Fruit fly (Drosophila melanogaster) whole organism, prepupa: ENCODE results near the gene xit.

Source experiments
- Blimp-1 ChIP-seq: fragments of 200-800 bp; sonication (Bioruptor generic); optimal IDR thresholded peaks from 3 replicates; lab custom pipeline; 2017; ENCODE audit warnings: missing biosample characterization, missing genetic modification characterization, mild to moderate bottlenecking, moderate library complexity, missing genetic modification reagents
- CG10669 ChIP-seq: fragments of 200-800 bp; sonication (Bioruptor generic); optimal IDR thresholded peaks from 3 replicates; lab custom pipeline; 2018; ENCODE audit warnings: missing biosample characterization, mild to moderate bottlenecking, missing genetic modification characterization, moderate library complexity
- CG11294 ChIP-seq: fragments of 200-800 bp; sonication (Bioruptor generic); IDR thresholded peaks from 2 replicates; pipeline ENCODE4 v1.3.6; 2022; ENCODE audit warnings: missing biosample characterization, missing genetic modification characterization
- CG11762 ChIP-seq: fragments of 200-800 bp; sonication (Bioruptor generic); optimal IDR thresholded peaks from 3 replicates; lab custom pipeline; 2016; ENCODE audit warnings: missing biosample characterization, missing genetic modification characterization; ENCODE audit not compliant: insufficient read depth
- CG11902 ChIP-seq: fragments of 200-800 bp; sonication (Bioruptor generic); optimal IDR thresholded peaks from 3 replicates; lab custom pipeline; 2016; ENCODE audit warnings: missing biosample characterization, missing genetic modification characterization
- CG15336 ChIP-seq: fragments of 200-800 bp; sonication (Bioruptor generic); IDR thresholded peaks from 2 replicates; pipeline ENCODE4 v1.3.6; 2022; ENCODE audit warnings: missing biosample characterization, missing genetic modification characterization
- CG3032 ChIP-seq: fragments of 200-800 bp; optimal IDR thresholded peaks from 2 replicates; lab custom pipeline; 2019; ENCODE audit warnings: missing biosample characterization, mild to moderate bottlenecking, missing genetic modification characterization, moderate library complexity
- CG31627 ChIP-seq: fragments of 200-800 bp; sonication (Bioruptor generic); optimal IDR thresholded peaks from 3 replicates; lab custom pipeline; 2016; ENCODE audit warnings: missing biosample characterization, missing genetic modification characterization
- CG32006 ChIP-seq: fragments of 200-800 bp; sonication (Bioruptor generic); optimal IDR thresholded peaks from 3 replicates; lab custom pipeline; 2017; ENCODE audit warnings: missing biosample characterization, mild to moderate bottlenecking, missing genetic modification characterization
- CG34406 ChIP-seq: fragments of 200-800 bp; sonication (Bioruptor generic); optimal IDR thresholded peaks from 3 replicates; lab custom pipeline; 2016; ENCODE audit warnings: missing biosample characterization, missing genetic modification characterization
- CG3919 ChIP-seq: fragments of 200-800 bp; sonication (Bioruptor generic); optimal IDR thresholded peaks from 3 replicates; lab custom pipeline; 2016; ENCODE audit warnings: missing biosample characterization, missing genetic modification characterization
- CG4318 ChIP-seq: fragments of 200-800 bp; sonication (Bioruptor generic); optimal IDR thresholded peaks from 3 replicates; lab custom pipeline; 2017; ENCODE audit warnings: missing biosample characterization, mild to moderate bottlenecking, missing genetic modification characterization
- CG6276 ChIP-seq: fragments of 200-800 bp; sonication (Bioruptor generic); optimal IDR thresholded peaks from 2 replicates; lab custom pipeline; 2017; ENCODE audit warnings: missing biosample characterization, mild to moderate bottlenecking, missing genetic modification characterization
- CG6792 ChIP-seq: fragments of 200-800 bp; sonication (Bioruptor generic); optimal IDR thresholded peaks from 3 replicates; lab custom pipeline; 2016; ENCODE audit warnings: missing biosample characterization, missing genetic modification characterization
- CG7368 ChIP-seq: fragments of 200-800 bp; sonication (Bioruptor generic); optimal IDR thresholded peaks from 3 replicates; lab custom pipeline; 2016; ENCODE audit warnings: missing biosample characterization, missing genetic modification characterization
- CG8119 ChIP-seq: fragments of 200-800 bp; sonication (Bioruptor generic); IDR thresholded peaks from 3 replicates; pipeline ENCODE4 v1.3.6; 2022; ENCODE audit warnings: missing biosample characterization, missing genetic modification characterization
- CG8319 ChIP-seq: fragments of 200-800 bp; sonication (Bioruptor generic); optimal IDR thresholded peaks from 3 replicates; lab custom pipeline; 2016; ENCODE audit warnings: missing biosample characterization, missing genetic modification characterization
- CG9139 ChIP-seq: fragments of 200-800 bp; sonication (Bioruptor generic); optimal IDR thresholded peaks from 3 replicates; lab custom pipeline; 2017; ENCODE audit warnings: missing biosample characterization, mild to moderate bottlenecking, missing genetic modification characterization
- Eip75B ChIP-seq: fragments of 200-800 bp; sonication (Bioruptor generic); optimal IDR thresholded peaks from 3 replicates; lab custom pipeline; 2016; ENCODE audit warnings: missing biosample characterization, missing genetic modification characterization
- Eip78C ChIP-seq: fragments of 200-800 bp; sonication (Bioruptor generic); peaks from one replicate; lab custom pipeline; 2016; ENCODE audit warnings: missing biosample characterization, missing genetic modification characterization
- Ets21C ChIP-seq: fragments of 200-800 bp; sonication (Bioruptor generic); optimal IDR thresholded peaks from 3 replicates; lab custom pipeline; 2016; ENCODE audit warnings: missing biosample characterization, missing genetic modification characterization
- Ets96B ChIP-seq: fragments of 200-800 bp; optimal IDR thresholded peaks from 2 replicates; lab custom pipeline; 2019; ENCODE audit warnings: missing biosample characterization, mild to moderate bottlenecking, missing genetic modification characterization, moderate library complexity
- Gug ChIP-seq: fragments of 200-800 bp; sonication (Bioruptor generic); IDR thresholded peaks from 2 replicates; pipeline ENCODE4 v1.3.6; 2022; ENCODE audit warnings: missing biosample characterization, missing genetic modification characterization
- Hr38 ChIP-seq: sonication (Bioruptor generic); optimal IDR thresholded peaks from 2 replicates; lab custom pipeline; 2016; ENCODE audit warnings: missing biosample characterization, missing genetic modification characterization
- Hr39 ChIP-seq: fragments of 200-800 bp; sonication (Bioruptor generic); optimal IDR thresholded peaks from 2 replicates; lab custom pipeline; 2016; ENCODE audit warnings: missing biosample characterization, missing genetic modification characterization
- Hr4 ChIP-seq: fragments of 200-800 bp; sonication (Bioruptor generic); optimal IDR thresholded peaks from 3 replicates; lab custom pipeline; 2016; ENCODE audit warnings: missing biosample characterization, missing genetic modification characterization
- Lpt ChIP-seq: fragments of 200-800 bp; sonication (Bioruptor generic); optimal IDR thresholded peaks from 3 replicates; lab custom pipeline; 2016; ENCODE audit warnings: missing biosample characterization, missing genetic modification characterization
- Met ChIP-seq: fragments of 200-800 bp; sonication (Bioruptor generic); optimal IDR thresholded peaks from 3 replicates; lab custom pipeline; 2016; ENCODE audit warnings: missing biosample characterization, missing genetic modification characterization
- OdsH ChIP-seq: fragments of 200-800 bp; sonication (Bioruptor generic); optimal IDR thresholded peaks from 3 replicates; lab custom pipeline; 2016; ENCODE audit warnings: missing biosample characterization, missing genetic modification characterization
- Smox ChIP-seq: fragments of 200-800 bp; sonication (Bioruptor generic); optimal IDR thresholded peaks from 3 replicates; lab custom pipeline; 2016; ENCODE audit warnings: missing biosample characterization, missing genetic modification characterization
- Sox102F ChIP-seq: fragments of 200-800 bp; sonication (Bioruptor generic); optimal IDR thresholded peaks from 2 replicates; lab custom pipeline; 2016; ENCODE audit warnings: missing biosample characterization, mild to moderate bottlenecking, missing genetic modification characterization
- Sox14 ChIP-seq: fragments of 200-800 bp; sonication (Bioruptor generic); optimal IDR thresholded peaks from 3 replicates; lab custom pipeline; 2016; ENCODE audit warnings: missing biosample characterization, missing genetic modification characterization
- Sox15 ChIP-seq: fragments of 200-800 bp; sonication (Bioruptor generic); optimal IDR thresholded peaks from 3 replicates; lab custom pipeline; 2016; ENCODE audit warnings: missing biosample characterization, missing genetic modification characterization
- achi ChIP-seq: fragments of 200-800 bp; sonication (Bioruptor generic); optimal IDR thresholded peaks from 3 replicates; lab custom pipeline; 2016; ENCODE audit warnings: missing biosample characterization, missing genetic modification characterization
- acj6 ChIP-seq: fragments of 200-800 bp; sonication (Bioruptor generic); optimal IDR thresholded peaks from 3 replicates; lab custom pipeline; 2016; ENCODE audit warnings: missing biosample characterization, missing genetic modification characterization
- cyc ChIP-seq: fragments of 200-800 bp; sonication (Bioruptor generic); optimal IDR thresholded peaks from 3 replicates; lab custom pipeline; 2016; ENCODE audit warnings: missing biosample characterization, missing genetic modification characterization
- dsx ChIP-seq: fragments of 200-800 bp; optimal IDR thresholded peaks from 3 replicates; lab custom pipeline; 2019; ENCODE audit warnings: missing biosample characterization, mild to moderate bottlenecking, missing genetic modification characterization, moderate library complexity; ENCODE audit not compliant: poor library complexity, severe bottlenecking
- eg ChIP-seq: fragments of 200-800 bp; sonication (Bioruptor generic); IDR thresholded peaks from 3 replicates; pipeline ENCODE4 v1.3.6; 2022; ENCODE audit warnings: missing biosample characterization, missing genetic modification characterization
- esn ChIP-seq: fragments of 200-800 bp; sonication (Bioruptor generic); optimal IDR thresholded peaks from 2 replicates; lab custom pipeline; 2016; ENCODE audit warnings: missing biosample characterization, mild to moderate bottlenecking, missing genetic modification characterization, moderate library complexity
- fd85E ChIP-seq: fragments of 200-800 bp; sonication (Bioruptor generic); optimal IDR thresholded peaks from 3 replicates; lab custom pipeline; 2016; ENCODE audit warnings: missing biosample characterization, missing genetic modification characterization
- fkh ChIP-seq: fragments of 200-800 bp; sonication (Bioruptor generic); optimal IDR thresholded peaks from 3 replicates; lab custom pipeline; 2017; ENCODE audit warnings: missing biosample characterization, mild to moderate bottlenecking, missing genetic modification characterization, moderate library complexity
- lz ChIP-seq: fragments of 200-800 bp; sonication (Bioruptor generic); optimal IDR thresholded peaks from 3 replicates; lab custom pipeline; 2016; ENCODE audit warnings: missing biosample characterization, missing genetic modification characterization
- net ChIP-seq: fragments of 200-800 bp; sonication (Bioruptor generic); optimal IDR thresholded peaks from 3 replicates; lab custom pipeline; 2016; ENCODE audit warnings: missing biosample characterization, missing genetic modification characterization
- pdm3 ChIP-seq: fragments of 200-800 bp; sonication (Bioruptor generic); optimal IDR thresholded peaks from 3 replicates; lab custom pipeline; 2016; ENCODE audit warnings: missing biosample characterization, missing genetic modification characterization
- salr ChIP-seq, 2 experiments: fragments of 200-800 bp; sonication (Bioruptor generic); optimal IDR thresholded peaks; 3 replicates each; lab custom pipeline; 2016 to 2018; ENCODE audit warnings: missing biosample characterization in 2 of 2, missing genetic modification characterization in 2 of 2, mild to moderate bottlenecking in 1 of 2
- spab ChIP-seq: fragments of 200-800 bp; sonication (Bioruptor generic); optimal IDR thresholded peaks from 2 replicates; lab custom pipeline; 2017; ENCODE audit warnings: missing biosample characterization, mild to moderate bottlenecking, missing genetic modification characterization, missing genetic modification reagents
- ss ChIP-seq, 2 experiments: fragments of 200-800 bp; sonication (Bioruptor generic); optimal IDR thresholded peaks; 2 replicates in 1 of 2; 3 replicates in 1 of 2; lab custom pipeline; 2017 to 2018; ENCODE audit warnings: mild to moderate bottlenecking in 2 of 2, missing biosample characterization in 2 of 2, missing genetic modification characterization in 2 of 2, moderate library complexity in 1 of 2
- svp ChIP-seq: fragments of 200-800 bp; sonication (Bioruptor generic); peaks from one replicate; lab custom pipeline; 2016; ENCODE audit warnings: missing biosample characterization, missing genetic modification characterization

xit gene

DNA sequence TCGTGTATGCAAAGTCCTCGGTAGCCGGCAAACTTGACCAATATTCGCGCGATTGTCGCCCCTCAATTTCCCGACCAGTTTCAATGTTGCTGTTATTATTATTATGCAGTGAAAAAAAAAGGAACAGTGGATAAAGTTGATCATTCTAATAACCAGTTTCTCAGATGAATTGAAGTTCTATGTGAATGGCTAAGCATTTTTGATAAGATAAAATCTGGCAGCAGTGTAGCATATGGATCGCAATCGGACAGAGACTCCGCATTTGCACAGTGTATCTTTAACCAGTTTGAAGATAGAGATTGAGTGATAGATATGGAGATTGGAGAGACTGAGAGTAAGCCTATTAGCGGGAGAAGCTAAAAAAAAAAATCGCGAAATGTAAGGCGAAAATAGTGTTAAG, 27.4 kb upstream of the xit start (continued):
- TF ChIP-seq CG11902 (peak; percentile 26), ss (GFP tag; optimal IDR thresholded peaks at IDR 0.05; lab: Kevin White, UChicago) (peak in 1 of 2 experiments; percentile 32), Hr4 (peak; percentile 97), CG4318 (GFP tag; lab: Kevin White, UChicago) (peak; percentile 90), CG6792 (GFP tag; lab: Kevin White, UChicago) (peak; percentile 66), CG11762 (GFP tag; lab: Kevin White, UChicago) (peak; percentile 52), dsx (GFP tag; lab: Kevin White, UChicago) (peak; percentile 38), pdm3 (GFP tag; lab: Kevin White, UChicago) (peak; percentile 87), CG15336 (GFP tag; lab: Robert Waterston, UW) (peak; percentile 94), net (peak; percentile 80), achi (GFP tag; lab: Kevin White, UChicago) (peak; percentile 80), Smox (peak; percentile 45), Met (GFP tag; lab: Kevin White, UChicago) (peak; percentile 62), eg (GFP tag; lab: Robert Waterston, UW) (peak; percentile 96), CG3032 (peak; percentile 38), CG31627 (GFP tag; lab: Kevin White, UChicago) (peak; percentile 64), CG32006 (peak; percentile 94), salr (GFP tag; optimal IDR thresholded peaks at IDR 0.05; lab: Kevin White, UChicago) (peak; percentile 28 to 72), CG10669 (GFP tag; lab: Kevin White, UChicago) (peak; percentile 45), Ets96B (tag; lab: Kevin White, UChicago) (no peak), Hr38 (peak; percentile 75), Hr39 (peak; percentile 58), cyc (GFP tag; lab: Kevin White, UChicago) (peak; percentile 67), Lpt (GFP tag; lab: Kevin White, UChicago) (peak; percentile 90), esn (GFP tag; lab: Kevin White, UChicago) (peak; percentile 56)

DNA sequence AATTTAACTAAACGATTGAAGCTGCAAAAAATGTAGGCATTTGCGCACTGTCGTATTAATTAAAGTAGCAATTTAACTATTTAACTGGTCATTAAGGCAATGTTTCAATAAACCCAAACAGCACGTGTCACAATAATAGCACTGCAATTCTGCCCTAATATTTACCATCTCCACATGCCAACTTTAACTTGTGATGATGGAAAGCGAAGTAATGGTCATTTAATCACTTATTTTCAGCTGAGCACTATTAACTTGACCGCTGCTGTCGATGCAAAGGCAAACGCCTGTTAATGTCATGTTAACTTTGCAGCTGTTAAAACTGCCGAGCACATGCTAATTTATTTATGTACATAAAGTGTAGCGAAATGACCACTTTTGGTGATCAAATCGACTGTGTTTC, 26.6 kb upstream of the xit start:
- TF ChIP-seq net = peak; percentile 74
- peak; percentile 71 for TF ChIP-seq CG11762 (GFP tag; lab: Kevin White, UChicago)
- TF ChIP-seq fkh = peak; percentile 46
- TF ChIP-seq CG9139 (GFP tag; lab: Kevin White, UChicago) = no peak
- peak; percentile 74 for TF ChIP-seq CG11294 (GFP tag; lab: Robert Waterston, UW)
- peak; percentile 68 for TF ChIP-seq CG7368 (GFP tag; lab: Kevin White, UChicago)
- peak; percentile 93 for TF ChIP-seq Eip78C
- peak; percentile 67 for TF ChIP-seq lz (GFP tag; lab: Kevin White, UChicago)
- TF ChIP-seq pdm3 (GFP tag; lab: Kevin White, UChicago) = peak; percentile 85
- TF ChIP-seq CG8319 (GFP tag; lab: Kevin White, UChicago) = peak; percentile 37
- peak; percentile 79 for TF ChIP-seq acj6 (GFP tag; lab: Kevin White, UChicago)
- TF ChIP-seq Lpt (GFP tag; lab: Kevin White, UChicago) = peak; percentile 77
- peak; percentile 61 for TF ChIP-seq Smox
- peak; percentile 77 for TF ChIP-seq OdsH
- TF ChIP-seq eg (GFP tag; lab: Robert Waterston, UW) = peak; percentile 94
- TF ChIP-seq Eip75B (GFP tag; lab: Kevin White, UChicago) = peak; percentile 52
- peak; percentile 51 for TF ChIP-seq Ets21C (GFP tag; lab: Kevin White, UChicago)
- peak; percentile 71 for TF ChIP-seq Sox14 (GFP tag; lab: Kevin White, UChicago)
- TF ChIP-seq CG6276 = peak; percentile 65
- peak; percentile 50 for TF ChIP-seq Ets96B (tag; lab: Kevin White, UChicago)
- TF ChIP-seq CG3919 (GFP tag; lab: Kevin White, UChicago) = peak; percentile 80
- peak; percentile 87 for TF ChIP-seq CG8119
- TF ChIP-seq Blimp-1 (GFP tag; lab: Kevin White, UChicago) = no peak
- peak; percentile 43 for TF ChIP-seq CG11902
- peak; percentile 82 for TF ChIP-seq Gug
- peak; percentile 44 for TF ChIP-seq Sox15 (GFP tag; lab: Kevin White, UChicago)
- peak; percentile 80 for TF ChIP-seq Met (GFP tag; lab: Kevin White, UChicago)
- TF ChIP-seq Hr4 = peak; percentile 87
- peak; percentile 78 for TF ChIP-seq Hr39
- TF ChIP-seq Sox102F (GFP tag; lab: Kevin White, UChicago) = peak; percentile 54
- TF ChIP-seq ss (GFP tag; optimal IDR thresholded peaks at IDR 0.05; lab: Kevin White, UChicago) = peak in 1 of 2 experiments; percentile 26
- TF ChIP-seq fd85E (GFP tag; lab: Kevin White, UChicago) = no peak
- TF ChIP-seq svp = peak; percentile 80
- TF ChIP-seq CG34406 (GFP tag; lab: Kevin White, UChicago) = peak; percentile 44
- peak; percentile 29 for TF ChIP-seq spab (GFP tag; lab: Kevin White, UChicago)
- TF ChIP-seq Hr38 = no peak
- TF ChIP-seq CG6792 (GFP tag; lab: Kevin White, UChicago) = peak; percentile 54
- peak; percentile 21 for TF ChIP-seq dsx (GFP tag; lab: Kevin White, UChicago)
